Worm (Caenorhabditis elegans): Measurements from ENCODE around the gene ceh-41.

DNA sequence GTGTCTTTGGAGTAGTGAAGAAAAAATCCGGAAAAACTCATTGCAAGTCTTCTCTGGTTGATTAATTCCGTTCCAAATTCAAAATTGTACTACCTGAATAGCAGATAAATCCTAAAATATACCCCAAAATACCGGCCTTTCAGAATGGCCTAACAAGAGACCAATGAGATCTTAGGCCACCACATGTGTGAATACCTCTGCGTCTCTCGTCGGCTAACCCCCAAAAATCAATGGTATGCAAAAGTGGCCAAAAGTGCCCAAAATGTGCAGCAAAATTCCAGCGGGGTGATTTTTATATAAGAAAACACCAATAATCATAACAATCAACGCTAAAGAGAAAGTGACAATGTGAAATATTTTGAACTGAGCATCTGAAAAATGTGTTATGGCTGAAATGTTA, 5.1 kb upstream of the ceh-41 start, which contains the start of gene T26C11.9:
- no peak for TF ChIP-seq flt-1 (GFP tag; IDR thresholded peaks at IDR 0.05)
- TF ChIP-seq scrt-1 (GFP tag; IDR thresholded peaks at IDR 0.05): no peak
- no peak for TF ChIP-seq ama-1 (optimal IDR thresholded peaks at IDR 0.05)
- no peak for TF ChIP-seq tbx-11 (GFP tag; IDR thresholded peaks at IDR 0.05)
- no peak for TF ChIP-seq hmbx-1 (tag; optimal IDR thresholded peaks at IDR 0.05)
- 0 out of 2 replicates have a peak, but pooled peaks have one; percentile 7 for TF ChIP-seq pes-1 (GFP tag; IDR thresholded peaks at IDR 0.05)

All from whole organism, early embryonic.